Worm (Caenorhabditis elegans): ENCODE measurements around the gene col-14.

col-14 gene

ce11 chrIV:7753108-7753507 is at the start of gene col-14:
TSS of gene col-14 (plus strand) at chrIV:7753408.
- no peak for TF ChIP-seq mab-5 (tag; optimal IDR thresholded peaks at IDR 0.05)
- no peak for TF ChIP-seq nhr-237 (tag; optimal IDR thresholded peaks at IDR 0.05)
- no peak for TF ChIP-seq blmp-1 (tag; optimal IDR thresholded peaks at IDR 0.05)
- TF ChIP-seq ces-1 (GFP tag; optimal IDR thresholded peaks at IDR 0.05), result no peak

- TF ChIP-seq unc-120 (tag; optimal IDR thresholded peaks at IDR 0.05; ENCODE audit: poor library complexity, severe bottlenecking) (no peak), M03D4.4 (tag; optimal IDR thresholded peaks at IDR 0.05) (no peak), drap-1 (GFP tag; optimal IDR thresholded peaks at IDR 0.05) (no peak), nhr-2 (tag; optimal IDR thresholded peaks at IDR 0.05) (no peak), nhr-76 (tag; optimal IDR thresholded peaks at IDR 0.05) (no peak), unc-62 (GFP tag; optimal IDR thresholded peaks at IDR 0.05) (no peak), nhr-12 (tag; optimal IDR thresholded peaks at IDR 0.05) (no peak), cnd-1 (tag; optimal IDR thresholded peaks at IDR 0.05) (no peak), unc-39 (tag; optimal IDR thresholded peaks at IDR 0.05) (no peak), lsy-2 (tag; optimal IDR thresholded peaks at IDR 0.05) (no peak), lin-32 (GFP tag; optimal IDR thresholded peaks at IDR 0.05) (no peak), mab-5 (tag; optimal IDR thresholded peaks at IDR 0.05) (no peak), blmp-1 (tag; optimal IDR thresholded peaks at IDR 0.05) (no peak)
These were observed 46.4 kb upstream of the col-14 start, which contains the start of gene F33D4.4 for ce11 chrIV:7706805-7707204. TSS of gene F33D4.4 (minus strand) at chrIV:7706905.

- TF ChIP-seq cnd-1 (tag; optimal IDR thresholded peaks at IDR 0.05) (no peak), mls-2 (tag; optimal IDR thresholded peaks at IDR 0.05) (no peak), ham-2 (GFP tag; optimal IDR thresholded peaks at IDR 0.05) (no peak), lsy-2 (tag; optimal IDR thresholded peaks at IDR 0.05) (peak; percentile 66), ceh-39 (tag; optimal IDR thresholded peaks at IDR 0.05) (peak; percentile 19), mep-1 (tag; optimal IDR thresholded peaks at IDR 0.05) (peak; percentile 18), ces-1 (GFP tag; optimal IDR thresholded peaks at IDR 0.05) (peak; percentile 87), unc-120 (tag; optimal IDR thresholded peaks at IDR 0.05; ENCODE audit: poor library complexity, severe bottlenecking) (peak; percentile 58), ceh-83 (GFP tag; optimal IDR thresholded peaks at IDR 0.05) (peak; percentile 20), nhr-2 (tag; optimal IDR thresholded peaks at IDR 0.05) (no peak), hlh-1 (tag; optimal IDR thresholded peaks at IDR 0.05) (no peak), nhr-237 (tag; optimal IDR thresholded peaks at IDR 0.05) (peak; percentile 37)
These were observed 43.5 kb upstream of the col-14 start, which contains the start of the genes mrpl-1, emc-6 and mrps-24 for ce11 chrIV:7709701-7710100. TSS of gene mrpl-1 (minus strand) at chrIV:7709701. TSS of gene emc-6 (minus strand) at chrIV:7709736. TSS of gene mrps-24 (plus strand) at chrIV:7710045.

DNA sequence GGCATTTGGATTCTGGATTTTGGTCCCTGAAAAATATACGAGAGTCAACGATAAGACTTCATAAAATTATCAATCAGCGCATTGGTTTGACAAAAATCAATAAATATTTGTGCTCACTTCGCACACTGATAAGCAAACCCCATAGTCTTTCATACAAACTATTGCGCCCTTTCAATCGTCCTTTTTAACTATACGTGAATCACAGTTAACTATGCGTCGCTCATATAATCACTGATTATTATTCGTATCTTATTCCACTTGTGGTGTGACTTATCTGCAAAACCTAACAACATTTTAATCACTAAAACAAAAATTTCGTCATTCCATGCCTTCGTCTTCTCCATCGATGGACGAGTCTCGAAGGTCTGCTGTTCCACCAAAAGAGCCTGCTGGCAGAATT is 42.4 kb upstream of the col-14 start, which contains the start of gene nhr-8:
Gene nhr-8, plus strand, starts transcription at position 160 of the 400 bp plus-strand sequence.
- TF ChIP-seq bed-3 (GFP tag; optimal IDR thresholded peaks at IDR 0.05) (no peak), ceh-43 (GFP tag; optimal IDR thresholded peaks at IDR 0.05) (no peak), lin-13 (tag; optimal IDR thresholded peaks at IDR 0.05) (no peak), unc-120 (tag; optimal IDR thresholded peaks at IDR 0.05; ENCODE audit: poor library complexity, severe bottlenecking) (no peak), sptf-1 (tag; optimal IDR thresholded peaks at IDR 0.05) (no peak), ceh-83 (GFP tag; optimal IDR thresholded peaks at IDR 0.05) (no peak), M03D4.4 (tag; optimal IDR thresholded peaks at IDR 0.05) (no peak), nhr-28 (tag; optimal IDR thresholded peaks at IDR 0.05) (no peak), tbx-8 (GFP tag; optimal IDR thresholded peaks at IDR 0.05) (no peak), ceh-39 (tag; optimal IDR thresholded peaks at IDR 0.05) (no peak), mep-1 (tag; optimal IDR thresholded peaks at IDR 0.05) (no peak), sem-2 (GFP tag; optimal IDR thresholded peaks at IDR 0.05) (no peak), nhr-12 (tag; optimal IDR thresholded peaks at IDR 0.05) (no peak)

ce11 chrIV:7712252-7712651 is 41.0 kb upstream of the col-14 start:
- TF ChIP-seq unc-62 (GFP tag; optimal IDR thresholded peaks at IDR 0.05), result no peak
- no peak for TF ChIP-seq hlh-1 (tag; optimal IDR thresholded peaks at IDR 0.05)
- TF ChIP-seq bed-3 (GFP tag; optimal IDR thresholded peaks at IDR 0.05), result no peak
- TF ChIP-seq cnd-1 (tag; optimal IDR thresholded peaks at IDR 0.05), result no peak
- TF ChIP-seq sptf-1 (tag; optimal IDR thresholded peaks at IDR 0.05), result no peak
- no peak for TF ChIP-seq ceh-43 (GFP tag; optimal IDR thresholded peaks at IDR 0.05)
- TF ChIP-seq mab-5 (tag; optimal IDR thresholded peaks at IDR 0.05), result no peak
- TF ChIP-seq lin-32 (GFP tag; optimal IDR thresholded peaks at IDR 0.05), result no peak
- TF ChIP-seq zip-8 (tag; optimal IDR thresholded peaks at IDR 0.05), result no peak

DNA sequence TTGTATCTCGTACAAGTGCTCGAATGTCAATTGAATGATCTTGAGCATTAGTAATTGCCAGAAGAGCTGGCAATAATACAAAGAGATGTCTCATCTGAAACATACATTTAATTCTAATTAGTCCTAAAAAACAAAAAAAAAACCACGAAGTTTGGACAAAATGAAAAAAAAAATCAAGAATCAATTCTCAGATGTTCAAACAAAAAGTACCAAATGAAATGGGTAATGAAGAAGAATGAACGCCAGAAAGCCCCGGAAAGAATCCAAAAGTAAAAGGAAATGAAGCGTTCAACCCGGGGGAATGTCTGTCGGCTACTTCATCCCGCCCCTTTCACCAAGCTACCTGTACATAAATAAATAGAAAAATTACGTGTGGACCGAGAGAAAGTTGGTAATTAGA is 35.3 kb upstream of the col-14 start, which contains the start of gene F33D4.6:
Gene F33D4.6, minus strand, starts transcription at position 101 of the 400 bp plus-strand sequence.
- TF ChIP-seq sem-2 (GFP tag; optimal IDR thresholded peaks at IDR 0.05) (no peak), tbx-8 (GFP tag; optimal IDR thresholded peaks at IDR 0.05) (no peak), hlh-1 (tag; optimal IDR thresholded peaks at IDR 0.05) (no peak), ces-1 (GFP tag; optimal IDR thresholded peaks at IDR 0.05) (no peak), lsy-2 (tag; optimal IDR thresholded peaks at IDR 0.05) (no peak), elt-1 (tag; optimal IDR thresholded peaks at IDR 0.05; ENCODE audit: borderline replicate concordance, insufficient read depth) (no peak), zip-8 (tag; optimal IDR thresholded peaks at IDR 0.05) (no peak)

Data from whole organism, mixed stage, embryonic.